Fruit fly (Drosophila melanogaster): ENCODE results near the gene dac.

DNA sequence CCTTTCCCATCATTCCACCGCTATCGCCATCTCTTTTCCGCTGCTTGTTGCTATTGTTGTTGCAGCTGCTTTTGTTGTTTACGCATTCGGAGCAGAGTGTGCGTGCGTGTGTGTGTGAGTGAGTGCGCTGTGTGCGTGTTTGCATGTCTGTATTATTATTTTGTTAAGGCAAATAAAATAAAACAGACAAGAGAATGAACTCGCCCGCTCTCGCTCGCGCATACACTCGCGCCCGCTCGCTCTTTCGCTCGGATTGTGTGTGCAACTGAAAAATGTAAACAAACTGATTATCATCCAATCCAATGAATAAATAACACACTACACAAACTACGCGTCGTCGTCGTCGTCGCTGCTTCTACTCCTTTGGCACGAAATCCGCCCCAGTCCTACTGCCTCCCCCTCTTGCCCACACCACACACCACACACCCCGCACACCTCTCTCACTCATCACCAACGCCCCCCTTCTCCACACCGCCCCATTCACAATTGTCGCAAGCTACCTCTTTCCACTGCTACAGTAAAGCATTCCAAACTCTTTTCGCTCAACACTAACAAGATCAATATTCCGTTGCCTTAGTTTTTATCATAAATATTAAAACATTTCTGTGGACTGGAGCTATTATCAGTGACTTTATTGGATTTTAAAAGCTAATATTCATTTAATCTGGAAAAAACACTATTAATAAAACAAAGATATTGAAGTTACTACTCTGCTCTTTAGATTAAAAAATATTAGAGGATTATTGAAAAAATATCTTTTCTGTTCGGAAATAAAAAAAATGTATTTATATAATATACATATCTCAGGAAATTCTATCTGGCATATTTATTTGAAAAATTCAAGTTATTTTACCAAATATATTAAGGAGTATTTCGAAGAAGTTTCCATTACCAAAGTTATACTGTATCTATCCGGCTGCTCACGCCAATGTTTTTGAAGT is 35.8 kb upstream of the dac start:
- TF ChIP-seq CG7045 (GFP tag; optimal IDR thresholded peaks at IDR 0.05) (no peak), tj (GFP tag; optimal IDR thresholded peaks at IDR 0.05) (no peak), CG7101 (tag; optimal IDR thresholded peaks at IDR 0.05) (peak; percentile 73), toe (GFP tag; optimal IDR thresholded peaks at IDR 0.05) (no peak), bab1 (GFP tag; optimal IDR thresholded peaks at IDR 0.05) (no peak)
